Fruit fly (Drosophila melanogaster) whole organism, pupa: ENCODE results near the gene CG8661.

Experiments used
- CG10348 ChIP-seq: fragments of 200-800 bp; sonication (Bioruptor generic); IDR thresholded peaks from 2 replicates; pipeline ENCODE4 v1.3.6; 2022; ENCODE audit warnings: missing biosample characterization, missing genetic modification characterization
- CG12605 ChIP-seq: fragments of 200-800 bp; sonication (Bioruptor generic); IDR thresholded peaks from 2 replicates; pipeline ENCODE4 v1.3.6; 2022; ENCODE audit warnings: missing biosample characterization, missing genetic modification characterization
- CG13204 ChIP-seq: fragments of 200-800 bp; sonication (Bioruptor generic); optimal IDR thresholded peaks from 2 replicates; lab custom pipeline; 2018; ENCODE audit warnings: missing biosample characterization, mild to moderate bottlenecking, missing genetic modification characterization, moderate library complexity
- CG14655 ChIP-seq: fragments of 200-800 bp; sonication (Bioruptor generic); optimal IDR thresholded peaks from 3 replicates; lab custom pipeline; 2017; ENCODE audit warnings: mild to moderate bottlenecking, missing biosample characterization, missing genetic modification reagents, missing genetic modification characterization
- CG34367 ChIP-seq: fragments of 200-800 bp; sonication (Bioruptor generic); optimal IDR thresholded peaks from 2 replicates; lab custom pipeline; 2018; ENCODE audit warnings: missing biosample characterization, mild to moderate bottlenecking, missing genetic modification characterization
- CG4496 ChIP-seq: fragments of 200-800 bp; sonication (Bioruptor generic); IDR thresholded peaks from 3 replicates; pipeline ENCODE4 v1.3.6; 2022; ENCODE audit warnings: missing biosample characterization, missing genetic modification characterization
- CG8159 ChIP-seq: fragments of 200-800 bp; sonication (Bioruptor generic); optimal IDR thresholded peaks from 3 replicates; lab custom pipeline; 2018; ENCODE audit warnings: missing biosample characterization, mild to moderate bottlenecking, missing genetic modification characterization, moderate library complexity
- CG9948 ChIP-seq: fragments of 200-800 bp; sonication (Bioruptor generic); optimal IDR thresholded peaks from 2 replicates; lab custom pipeline; 2018; ENCODE audit warnings: missing biosample characterization, mild to moderate bottlenecking, missing genetic modification characterization, moderate library complexity
- D1 ChIP-seq: fragments of 200-800 bp; sonication (Bioruptor generic); optimal IDR thresholded peaks from 2 replicates; lab custom pipeline; 2018; ENCODE audit warnings: missing biosample characterization, mild to moderate bottlenecking, missing genetic modification characterization, moderate library complexity
- EcR ChIP-seq: fragments of 200-800 bp; sonication (Bioruptor generic); optimal IDR thresholded peaks from 3 replicates; lab custom pipeline; 2019; ENCODE audit warnings: missing biosample characterization, missing genetic modification characterization, mild to moderate bottlenecking, moderate library complexity, missing genetic modification reagents
- Pif1A ChIP-seq: fragments of 200-800 bp; sonication (Bioruptor generic); optimal IDR thresholded peaks from 3 replicates; lab custom pipeline; 2016; ENCODE audit warnings: missing biosample characterization, missing genetic modification characterization
- Pif1B ChIP-seq: fragments of 200-800 bp; sonication (Bioruptor generic); optimal IDR thresholded peaks from 3 replicates; lab custom pipeline; 2016; ENCODE audit warnings: missing biosample characterization, missing genetic modification characterization
- fd96Ca ChIP-seq: fragments of 200-800 bp; sonication (Bioruptor generic); IDR thresholded peaks from 3 replicates; pipeline ENCODE4 v1.3.6; 2022; ENCODE audit warnings: missing biosample characterization, missing genetic modification characterization
- rn ChIP-seq: fragments of 200-800 bp; sonication (Bioruptor generic); IDR thresholded peaks from 2 replicates; pipeline ENCODE4 v1.3.6; 2022; ENCODE audit warnings: missing biosample characterization, missing genetic modification characterization

DNA sequence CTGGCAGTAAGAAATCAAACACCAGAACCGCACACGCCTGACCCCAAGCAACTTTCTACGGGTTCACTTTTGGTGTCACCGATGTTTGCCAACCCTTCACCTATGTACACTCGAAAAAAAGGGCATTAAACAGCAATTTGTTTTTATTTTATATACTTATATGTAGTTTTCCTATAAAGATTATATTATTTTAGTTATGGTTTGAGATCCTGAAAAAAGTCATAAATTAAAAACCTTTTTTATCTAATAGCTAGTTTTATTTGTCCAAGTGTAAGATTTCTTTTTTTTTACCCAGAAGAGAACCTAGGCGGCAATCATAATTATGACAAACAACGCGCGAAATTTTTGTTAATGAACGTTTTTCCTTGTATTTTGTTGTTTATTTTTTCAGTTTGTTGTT, 9.1 kb upstream of the CG8661 start:
- TF ChIP-seq CG34367 (tag; lab: Kevin White, UChicago) (no peak), EcR (GFP tag; lab: Kevin White, UChicago) (no peak), D1 (no peak), CG12605 (GFP tag; lab: Robert Waterston, UW) (no peak), CG8159 (tag; lab: Kevin White, UChicago) (peak; percentile 43), CG13204 (GFP tag; lab: Kevin White, UChicago) (no peak), CG10348 (GFP tag; lab: Robert Waterston, UW) (no peak), rn (GFP tag; lab: Robert Waterston, UW) (no peak), CG14655 (GFP tag; lab: Kevin White, UChicago) (peak; percentile 12), Pif1A (GFP tag; lab: Kevin White, UChicago) (no peak), fd96Ca (GFP tag; lab: Robert Waterston, UW) (no peak), Pif1B (no peak), CG9948 (tag; lab: Kevin White, UChicago) (peak; percentile 0), CG4496 (GFP tag; lab: Robert Waterston, UW) (peak; percentile 47; the same call in 1 of the 3 replicates)
